Fruit fly (Drosophila melanogaster): Measurements from ENCODE around the gene Acp98AB.
A peak's percentile ranks its signal among the peaks of the same experiment; 100 is the strongest.

The Acp98AB gene

DNA sequence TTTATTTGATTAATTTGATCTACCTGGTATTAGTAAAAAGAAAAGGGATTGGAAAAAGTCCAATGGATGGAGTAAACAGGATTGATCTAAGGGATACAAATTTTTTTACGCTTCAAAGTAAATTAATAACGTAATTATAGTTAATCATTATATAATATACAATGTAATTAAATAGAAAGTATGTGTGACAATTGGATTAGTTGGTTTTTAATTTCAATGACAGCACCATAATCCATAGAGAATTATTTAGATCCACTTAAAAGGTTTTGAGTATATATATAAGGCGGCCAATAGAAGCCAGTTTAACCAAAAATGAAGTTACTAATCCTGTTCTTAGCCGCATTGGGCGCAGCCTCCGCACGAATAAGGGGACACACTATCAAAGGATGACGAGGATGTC, at the start of gene Acp98AB:
TSS of gene Acp98AB (plus strand) at position 301 of the 400 bp plus-strand sequence.
- TF ChIP-seq CG14711 (tag; optimal IDR thresholded peaks at IDR 0.05) = no peak
- no peak for TF ChIP-seq Clk (GFP tag; optimal IDR thresholded peaks at IDR 0.05)
- no peak for TF ChIP-seq CG7101 (tag; optimal IDR thresholded peaks at IDR 0.05)
- no peak for TF ChIP-seq cnc (optimal IDR thresholded peaks at IDR 0.05)
- TF ChIP-seq CG7045 (GFP tag; optimal IDR thresholded peaks at IDR 0.05) = no peak
- TF ChIP-seq cic (GFP tag; optimal IDR thresholded peaks at IDR 0.05) = no peak
- no peak for TF ChIP-seq kay (GFP tag; ENCODE audit: borderline replicate concordance)
- no peak for TF ChIP-seq CG33017 (tag; optimal IDR thresholded peaks at IDR 0.05)
- TF ChIP-seq pad (GFP tag; optimal IDR thresholded peaks at IDR 0.05) = no peak
- TF ChIP-seq CG11617 (GFP tag; optimal IDR thresholded peaks at IDR 0.05) = no peak
- no peak for TF ChIP-seq CG1620 (GFP tag; optimal IDR thresholded peaks at IDR 0.05)
- TF ChIP-seq Crg-1 (GFP tag; optimal IDR thresholded peaks at IDR 0.05) = no peak

DNA sequence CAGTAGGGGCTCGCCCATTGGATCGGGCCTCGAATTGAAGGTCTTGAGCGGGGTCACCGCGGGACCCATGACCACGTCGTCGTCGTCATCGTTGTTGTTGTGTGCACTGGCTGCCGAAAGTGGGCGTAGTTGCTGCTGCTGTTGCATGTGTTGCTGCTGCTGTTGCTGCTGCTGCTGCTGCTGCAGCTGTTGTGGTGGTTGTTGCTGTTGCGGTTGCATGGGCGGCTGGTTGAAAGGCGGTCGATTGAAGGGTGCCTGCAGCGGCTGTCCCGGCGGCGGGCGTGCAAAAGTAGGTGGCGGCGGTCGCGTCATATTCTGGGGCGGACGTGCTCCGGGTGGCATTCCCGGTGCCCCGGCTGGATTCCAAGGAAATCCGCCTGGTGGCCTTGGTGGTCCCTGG, 46.9 kb upstream of the Acp98AB start:
- TF ChIP-seq CG14711 (tag; optimal IDR thresholded peaks at IDR 0.05) (no peak), CG7045 (GFP tag; optimal IDR thresholded peaks at IDR 0.05) (no peak), cic (GFP tag; optimal IDR thresholded peaks at IDR 0.05) (no peak), CG33017 (tag; optimal IDR thresholded peaks at IDR 0.05) (no peak), CG7101 (tag; optimal IDR thresholded peaks at IDR 0.05) (no peak), pad (GFP tag; optimal IDR thresholded peaks at IDR 0.05) (no peak), Mnt (GFP tag; optimal IDR thresholded peaks at IDR 0.05) (no peak), Crg-1 (GFP tag; optimal IDR thresholded peaks at IDR 0.05) (no peak)

DNA sequence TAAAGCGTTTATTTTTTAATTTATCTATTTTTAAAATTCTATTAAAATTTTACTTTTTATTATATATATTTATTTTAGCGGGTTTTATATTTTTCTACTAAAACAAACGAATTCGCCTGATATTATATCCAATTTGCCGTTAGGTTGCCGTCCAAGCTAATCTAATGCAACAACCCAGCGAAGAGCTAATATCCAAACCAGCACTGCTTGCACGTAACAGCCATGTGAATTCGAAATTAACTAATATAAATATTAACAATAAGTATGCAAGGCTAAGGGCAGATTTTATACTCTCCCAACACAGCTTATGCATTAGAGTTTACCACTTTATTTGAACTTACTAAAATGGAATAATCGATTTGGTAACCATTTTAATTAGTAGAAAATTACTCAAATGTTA, 43.0 kb upstream of the Acp98AB start:
- TF ChIP-seq CG7045 (GFP tag; optimal IDR thresholded peaks at IDR 0.05) (no peak), tj (GFP tag; optimal IDR thresholded peaks at IDR 0.05) (no peak), CG7101 (tag; optimal IDR thresholded peaks at IDR 0.05) (no peak), bab1 (GFP tag; optimal IDR thresholded peaks at IDR 0.05) (no peak)

DNA sequence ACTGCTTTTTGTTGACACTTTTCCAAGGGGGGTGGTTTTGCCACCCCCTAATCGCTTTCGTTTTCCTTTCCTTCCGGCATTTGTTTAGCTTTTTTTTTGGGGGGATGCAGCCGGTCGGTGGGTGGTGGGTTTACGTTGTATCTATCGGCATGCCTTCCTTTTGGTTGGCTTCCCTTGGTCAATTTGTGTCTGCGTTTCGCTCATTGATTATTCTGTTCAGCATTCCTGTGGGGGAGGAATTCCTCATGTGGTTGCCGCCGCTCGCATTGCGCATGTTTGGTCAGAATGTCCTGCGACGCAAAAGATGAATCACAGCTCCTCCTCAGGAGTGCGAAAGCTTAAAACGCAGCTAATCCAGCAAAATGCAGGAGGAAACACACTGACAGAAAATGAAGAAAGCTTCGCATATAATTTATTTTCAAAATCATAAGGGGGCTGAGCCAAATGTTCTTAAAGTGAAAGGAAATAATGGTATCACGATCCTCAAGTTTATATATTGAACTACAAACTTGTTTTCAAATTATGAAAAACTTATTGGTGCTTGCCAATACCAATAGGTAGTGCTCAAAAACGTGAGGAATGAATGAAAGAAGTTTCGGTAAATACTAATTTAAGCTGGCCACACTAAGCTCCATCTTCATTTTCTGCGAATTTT, 42.4 kb upstream of the Acp98AB start, which contains the start of gene RpS10a:
TSS of gene RpS10a (plus strand) at position 605 of the 655 bp plus-strand sequence.
- TF ChIP-seq Crg-1 (GFP tag; optimal IDR thresholded peaks at IDR 0.05) (no peak), pad (GFP tag; optimal IDR thresholded peaks at IDR 0.05) (no peak), cic (GFP tag; optimal IDR thresholded peaks at IDR 0.05) (no peak), tj (GFP tag; optimal IDR thresholded peaks at IDR 0.05) (no peak), Mnt (GFP tag; optimal IDR thresholded peaks at IDR 0.05) (no peak), CG7045 (GFP tag; optimal IDR thresholded peaks at IDR 0.05) (no peak), toe (GFP tag; optimal IDR thresholded peaks at IDR 0.05) (no peak), cnc (optimal IDR thresholded peaks at IDR 0.05) (no peak), CG12768 (GFP tag; optimal IDR thresholded peaks at IDR 0.05) (no peak), CG1620 (GFP tag; optimal IDR thresholded peaks at IDR 0.05) (no peak), Clk (GFP tag; optimal IDR thresholded peaks at IDR 0.05) (no peak), CG33017 (tag; optimal IDR thresholded peaks at IDR 0.05) (no peak)

DNA sequence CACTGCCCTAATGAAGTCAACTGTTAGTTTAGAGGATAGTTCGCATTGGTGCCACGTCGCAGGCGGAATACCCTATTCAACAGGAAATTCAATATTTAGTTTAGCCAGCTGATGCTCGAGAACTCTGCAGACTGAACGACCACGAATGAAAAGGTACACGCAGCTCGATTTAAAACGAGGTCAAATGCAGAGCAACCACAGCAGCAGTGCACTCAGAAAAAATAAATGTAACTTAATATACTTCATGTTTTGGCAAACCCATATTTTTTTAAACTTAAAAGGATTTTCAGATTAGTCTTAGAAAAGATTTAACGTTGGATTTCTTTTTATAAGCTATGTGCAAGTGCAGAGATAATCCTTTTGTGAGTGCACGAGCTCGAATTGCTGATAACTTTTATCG, 39.6 kb upstream of the Acp98AB start:
- TF ChIP-seq CG5204 (GFP tag; optimal IDR thresholded peaks at IDR 0.05) (peak; percentile 10), CG11617 (GFP tag; optimal IDR thresholded peaks at IDR 0.05) (no peak), pad (GFP tag; optimal IDR thresholded peaks at IDR 0.05) (no peak), Hr96 (GFP tag; optimal IDR thresholded peaks at IDR 0.05) (no peak), bab1 (GFP tag; optimal IDR thresholded peaks at IDR 0.05) (no peak), Crg-1 (GFP tag; optimal IDR thresholded peaks at IDR 0.05) (no peak)

DNA sequence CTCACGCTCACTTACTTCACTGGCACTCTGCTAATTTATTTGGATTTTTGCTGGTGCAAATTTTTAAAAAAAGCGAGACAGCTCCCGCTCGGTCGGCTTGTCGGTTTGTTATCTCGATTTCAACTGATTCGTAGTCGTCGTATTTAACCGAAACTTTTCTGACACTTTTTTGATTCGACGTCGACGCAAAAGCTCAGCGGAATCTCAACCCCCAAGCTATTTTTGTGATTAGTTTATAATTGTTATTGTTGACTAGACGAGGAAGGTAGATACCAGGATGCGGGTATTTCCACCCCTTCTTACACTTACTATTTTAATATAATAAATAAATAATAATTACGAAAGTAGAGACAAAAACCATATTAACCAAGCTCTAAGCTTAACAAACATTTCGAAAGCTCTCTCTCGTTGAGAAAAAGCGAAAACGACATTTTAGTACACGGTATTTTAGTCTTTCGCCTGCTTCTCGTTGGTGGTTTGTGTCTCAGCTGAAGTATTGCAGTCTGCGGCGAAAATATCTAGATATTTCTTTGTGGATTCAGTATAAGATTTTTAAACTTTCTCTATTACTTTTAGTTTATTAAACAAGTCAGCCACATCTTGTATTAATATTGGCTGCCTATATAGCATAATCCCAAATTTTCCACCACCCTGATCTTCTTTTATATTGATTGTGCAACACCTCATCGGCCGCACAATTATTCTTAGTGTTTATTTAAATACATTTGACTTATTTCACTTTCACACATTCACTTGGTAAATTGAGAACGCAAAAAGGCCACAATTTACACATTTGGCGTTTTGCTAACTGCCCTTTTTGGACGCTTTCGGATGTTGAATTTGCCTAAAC, 37.8 kb upstream of the Acp98AB start, which contains the start of gene tau:
TSS of gene tau (minus strand) at position 311 of the 850 bp plus-strand sequence.
- TF ChIP-seq kay (GFP tag; ENCODE audit: borderline replicate concordance) (peak; percentile 71), cic (GFP tag; optimal IDR thresholded peaks at IDR 0.05) (peak; percentile 16), pad (GFP tag; optimal IDR thresholded peaks at IDR 0.05) (no peak)

DNA sequence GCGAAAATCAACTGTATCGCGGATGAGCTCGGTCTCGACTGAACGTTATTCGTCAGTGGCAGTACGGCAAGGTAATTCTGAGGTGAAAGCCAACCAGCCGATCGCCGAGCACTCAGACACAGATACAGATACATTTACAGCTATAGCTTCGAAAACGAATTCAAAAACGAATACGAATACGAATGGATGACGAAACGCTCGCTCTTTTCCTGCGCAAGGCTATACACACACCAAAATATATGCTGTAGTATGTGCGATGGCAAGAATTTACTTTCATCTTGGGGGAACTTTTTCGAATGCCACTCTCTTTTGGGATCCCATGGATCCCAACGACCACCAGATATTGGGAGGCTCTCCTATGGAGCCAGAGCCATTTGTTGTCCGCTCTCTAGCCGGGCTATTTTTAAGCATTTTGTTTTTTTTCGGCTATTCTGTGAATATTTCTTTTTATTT, 34.5 kb upstream of the Acp98AB start, which contains the start of gene Mlc1:
TSS of gene Mlc1 (minus strand) at position 51 of the 453 bp plus-strand sequence.
- no peak for TF ChIP-seq Mnt (GFP tag; optimal IDR thresholded peaks at IDR 0.05)
- TF ChIP-seq Hr96 (GFP tag; optimal IDR thresholded peaks at IDR 0.05) = no peak
- no peak for TF ChIP-seq cnc (optimal IDR thresholded peaks at IDR 0.05)
- TF ChIP-seq CG5204 (GFP tag; optimal IDR thresholded peaks at IDR 0.05) = no peak
- no peak for TF ChIP-seq kay (GFP tag; ENCODE audit: borderline replicate concordance)
- no peak for TF ChIP-seq toe (GFP tag; optimal IDR thresholded peaks at IDR 0.05)
- TF ChIP-seq tj (GFP tag; optimal IDR thresholded peaks at IDR 0.05) = no peak
- TF ChIP-seq pad (GFP tag; optimal IDR thresholded peaks at IDR 0.05) = no peak
- TF ChIP-seq ovo (GFP tag; optimal IDR thresholded peaks at IDR 0.05) = no peak
- TF ChIP-seq Clk (GFP tag; optimal IDR thresholded peaks at IDR 0.05) = no peak
